Worm (Caenorhabditis elegans) whole organism, young adult: Measurements from ENCODE around the gene daf-36.

ENCODE experiments used
- B0336.3 ChIP-seq: fragments of 200-800 bp; sonication (Bioruptor generic); IDR thresholded peaks from 2 replicates; pipeline ENCODE4 v1.3.6; 2022; ENCODE audit warnings: missing genetic modification characterization, missing compliant biosample characterization
- C17E4.6 ChIP-seq: fragments of 200-800 bp; sonication (Bioruptor generic); IDR thresholded peaks from 2 replicates; pipeline ENCODE4 v1.3.6; 2022; ENCODE audit warnings: missing genetic modification reagents, missing genetic modification characterization, missing compliant biosample characterization
- F39B2.1 ChIP-seq: fragments of 200-800 bp; sonication (Bioruptor generic); IDR thresholded peaks from 2 replicates; pipeline ENCODE4 v1.3.6; 2022; ENCODE audit warnings: missing genetic modification reagents, missing genetic modification characterization, missing compliant biosample characterization
- F57C9.4 ChIP-seq: sonication (generic microtip); optimal IDR thresholded peaks from 2 replicates; lab custom pipeline; 2017; ENCODE audit warnings: mild to moderate bottlenecking, missing genetic modification characterization, missing compliant biosample characterization
- Y53G8AR.9 ChIP-seq: fragments of 200-800 bp; sonication (Bioruptor generic); conservative IDR thresholded peaks from 2 replicates; pipeline ENCODE4 v1.3.6; 2022; ENCODE audit warnings: missing genetic modification reagents, missing genetic modification characterization, missing compliant biosample characterization
- Y67H2A.10 ChIP-seq: fragments of 200-800 bp; sonication (Bioruptor generic); conservative IDR thresholded peaks from 2 replicates; pipeline ENCODE4 v1.3.6; 2022; ENCODE audit warnings: missing genetic modification reagents, missing genetic modification characterization, missing compliant biosample characterization
- akir-1 ChIP-seq: fragments of 200-800 bp; sonication (Bioruptor generic); optimal IDR thresholded peaks from 2 replicates; lab custom pipeline; 2018; ENCODE audit warnings: mild to moderate bottlenecking, missing genetic modification characterization, moderate library complexity, missing compliant biosample characterization
- aptf-2 ChIP-seq: fragments of 200-800 bp; sonication (Bioruptor generic); conservative IDR thresholded peaks from 2 replicates; pipeline ENCODE4 v1.3.6; 2022; ENCODE audit warnings: missing genetic modification reagents, missing genetic modification characterization, missing compliant biosample characterization
- attf-5 ChIP-seq: fragments of 200-800 bp; sonication (Bioruptor generic); optimal IDR thresholded peaks from 2 replicates; lab custom pipeline; 2018; ENCODE audit warnings: mild to moderate bottlenecking, missing genetic modification characterization, missing compliant biosample characterization
- cebp-2 ChIP-seq: fragments of 200-800 bp; sonication (Bioruptor generic); IDR thresholded peaks from 2 replicates; pipeline ENCODE4 v1.3.6; 2022; ENCODE audit warnings: missing genetic modification characterization, missing compliant biosample characterization
- ceh-100 ChIP-seq: fragments of 200-800 bp; sonication (Bioruptor generic); IDR thresholded peaks from 2 replicates; pipeline ENCODE4 v1.3.6; 2022; ENCODE audit warnings: missing genetic modification reagents, missing genetic modification characterization, missing compliant biosample characterization
- ceh-27 ChIP-seq: fragments of 200-800 bp; sonication (Bioruptor generic); optimal IDR thresholded peaks from 2 replicates; lab custom pipeline; 2018; ENCODE audit warnings: mild to moderate bottlenecking, missing genetic modification characterization, moderate library complexity, missing compliant biosample characterization
- chd-7 ChIP-seq: sonication (generic microtip); optimal IDR thresholded peaks from 2 replicates; lab custom pipeline; 2016; ENCODE audit warnings: mild to moderate bottlenecking, missing genetic modification characterization, moderate library complexity, missing compliant biosample characterization
- dpff-1 ChIP-seq: sonication (generic microtip); optimal IDR thresholded peaks from 2 replicates; lab custom pipeline; 2017; ENCODE audit warnings: mild to moderate bottlenecking, missing genetic modification characterization, missing compliant biosample characterization
- efl-1 ChIP-seq: fragments of 150-350 bp; optimal IDR thresholded peaks from 2 replicates; lab custom pipeline; 2014; ENCODE audit warnings: missing biosample characterization, missing genetic modification reagents, missing genetic modification characterization
- egl-18 ChIP-seq: fragments of 200-800 bp; sonication (Bioruptor generic); IDR thresholded peaks from 2 replicates; pipeline ENCODE4 v1.3.6; 2022; ENCODE audit warnings: missing genetic modification reagents, missing genetic modification characterization, missing compliant biosample characterization
- egl-44 ChIP-seq: fragments of 200-800 bp; sonication (Bioruptor generic); IDR thresholded peaks from 2 replicates; pipeline ENCODE4 v1.3.6; 2022; ENCODE audit warnings: missing genetic modification reagents, missing genetic modification characterization, missing compliant biosample characterization
- egrh-3 ChIP-seq: fragments of 200-800 bp; sonication (Bioruptor generic); IDR thresholded peaks from 2 replicates; pipeline ENCODE4 v1.3.6; 2022; ENCODE audit warnings: missing genetic modification reagents, missing genetic modification characterization, missing compliant biosample characterization
- ekl-4 ChIP-seq: fragments of 200-800 bp; sonication (Bioruptor generic); IDR thresholded peaks from 2 replicates; pipeline ENCODE4 v1.3.6; 2022; ENCODE audit warnings: missing genetic modification reagents, missing genetic modification characterization, missing compliant biosample characterization
- hlh-12 ChIP-seq: sonication (generic microtip); optimal IDR thresholded peaks from 2 replicates; lab custom pipeline; 2016; ENCODE audit warnings: missing genetic modification characterization, missing compliant biosample characterization
- lag-1 ChIP-seq: fragments of 200-800 bp; sonication (Bioruptor generic); IDR thresholded peaks from 2 replicates; pipeline ENCODE4 v1.3.6; 2022; ENCODE audit warnings: missing genetic modification reagents, missing genetic modification characterization, missing compliant biosample characterization
- let-526 ChIP-seq: fragments of 200-800 bp; sonication (Bioruptor generic); IDR thresholded peaks from 2 replicates; pipeline ENCODE4 v1.3.6; 2022; ENCODE audit warnings: missing genetic modification reagents, missing genetic modification characterization, missing compliant biosample characterization
- lin-26 ChIP-seq: fragments of 200-800 bp; sonication (Bioruptor generic); IDR thresholded peaks from 2 replicates; pipeline ENCODE4 v1.3.6; 2022; ENCODE audit warnings: missing genetic modification reagents, missing genetic modification characterization, missing compliant biosample characterization
- lin-54 ChIP-seq: fragments of 200-800 bp; sonication (Bioruptor generic); optimal IDR thresholded peaks from 2 replicates; lab custom pipeline; 2018; ENCODE audit warnings: mild to moderate bottlenecking, missing genetic modification characterization, missing compliant biosample characterization
- lir-1 ChIP-seq: fragments of 200-800 bp; sonication (Bioruptor generic); conservative IDR thresholded peaks from 2 replicates; pipeline ENCODE4 v1.3.6; 2022; ENCODE audit warnings: missing genetic modification reagents, missing genetic modification characterization, missing compliant biosample characterization
- lsl-1 ChIP-seq: fragments of 200-800 bp; sonication (Bioruptor generic); optimal IDR thresholded peaks from 2 replicates; lab custom pipeline; 2018; ENCODE audit warnings: mild to moderate bottlenecking, missing genetic modification characterization, moderate library complexity, missing compliant biosample characterization
- lsy-27 ChIP-seq: sonication (generic microtip); optimal IDR thresholded peaks from 2 replicates; lab custom pipeline; 2017; ENCODE audit warnings: missing genetic modification characterization, mild to moderate bottlenecking, missing compliant biosample characterization, antibody characterized with exemption, missing genotype, borderline replicate concordance; ENCODE audit not compliant: insufficient read depth
- mcd-1 ChIP-seq: fragments of 200-800 bp; sonication (Bioruptor generic); IDR thresholded peaks from 2 replicates; pipeline ENCODE4 v1.3.6; 2022; ENCODE audit warnings: missing genetic modification reagents, missing genetic modification characterization, missing compliant biosample characterization
- nfyb-1 ChIP-seq: fragments of 200-800 bp; sonication (Bioruptor generic); IDR thresholded peaks from 2 replicates; pipeline ENCODE4 v1.3.6; 2022; ENCODE audit warnings: missing genetic modification reagents, missing genetic modification characterization, missing compliant biosample characterization
- nhr-27 ChIP-seq: fragments of 200-800 bp; sonication (Bioruptor generic); optimal IDR thresholded peaks from 2 replicates; lab custom pipeline; 2018; ENCODE audit warnings: mild to moderate bottlenecking, missing genetic modification characterization, moderate library complexity, missing compliant biosample characterization
- pbrm-1 ChIP-seq: fragments of 200-800 bp; sonication (Bioruptor generic); IDR thresholded peaks from 2 replicates; pipeline ENCODE4 v1.3.6; 2022; ENCODE audit warnings: missing genetic modification reagents, missing genetic modification characterization, missing compliant biosample characterization
- pha-4 ChIP-seq: fragments of 150-350 bp; sonication (generic microtip); optimal IDR thresholded peaks from 2 replicates; lab custom pipeline; 2014; ENCODE audit warnings: missing biosample characterization, missing genetic modification reagents, missing genetic modification characterization
- sdz-38 ChIP-seq: sonication (generic microtip); optimal IDR thresholded peaks from 2 replicates; lab custom pipeline; 2016; ENCODE audit warnings: missing genotype, missing genetic modification characterization, missing compliant biosample characterization
- sea-2 ChIP-seq: fragments of 200-800 bp; sonication (Bioruptor generic); IDR thresholded peaks from 2 replicates; pipeline ENCODE4 v1.3.6; 2022; ENCODE audit warnings: missing genetic modification characterization, missing compliant biosample characterization
- snpc-1.1 ChIP-seq: sonication (generic microtip); optimal IDR thresholded peaks from 2 replicates; lab custom pipeline; 2017; ENCODE audit warnings: missing genetic modification characterization, mild to moderate bottlenecking, missing compliant biosample characterization, antibody characterized with exemption, moderate library complexity, missing genotype, missing genetic modification reagents; ENCODE audit not compliant: insufficient read depth
- somi-1 ChIP-seq: fragments of 200-800 bp; sonication (Bioruptor generic); optimal IDR thresholded peaks from 2 replicates; lab custom pipeline; 2018; ENCODE audit warnings: mild to moderate bottlenecking, missing genetic modification characterization, missing compliant biosample characterization
- tbp1 ChIP-seq: fragments of 200-800 bp; sonication (Bioruptor generic); optimal IDR thresholded peaks from 2 replicates; lab custom pipeline; 2018; ENCODE audit warnings: mild to moderate bottlenecking, missing genetic modification characterization, missing compliant biosample characterization
- tbx-9 ChIP-seq: sonication (generic microtip); optimal IDR thresholded peaks from 2 replicates; lab custom pipeline; 2016; ENCODE audit warnings: borderline replicate concordance, missing genetic modification characterization, inconsistent platforms, missing compliant biosample characterization
- unc-62 ChIP-seq: fragments of 150-350 bp; optimal IDR thresholded peaks from 2 replicates; lab custom pipeline; 2014; ENCODE audit warnings: missing biosample characterization, missing genetic modification reagents, missing genetic modification characterization
- ztf-26 ChIP-seq: sonication (generic microtip); optimal IDR thresholded peaks from 2 replicates; lab custom pipeline; 2017; ENCODE audit warnings: missing genetic modification characterization, missing compliant biosample characterization
- ztf-28 ChIP-seq: fragments of 200-800 bp; sonication (Bioruptor generic); IDR thresholded peaks from 2 replicates; pipeline ENCODE4 v1.3.6; 2022; ENCODE audit warnings: missing genetic modification reagents, missing genetic modification characterization, missing compliant biosample characterization

The daf-36 gene

ce11 chrV:10220605-10221004, 4.9 kb downstream of the daf-36 start, which contains the start of gene C12D8.13:
C12D8.13 (minus strand) TSS chrV:10220705.
- TF ChIP-seq lsy-27 (no peak), tbx-9 (tag; lab: Kevin White, UChicago) (no peak), efl-1 (no peak), dpff-1 (no peak), ceh-27 (GFP tag; lab: Kevin White, UChicago) (no peak), snpc-1.1 (tag; lab: Kevin White, UChicago) (no peak), egl-18 (GFP tag; lab: Robert Waterston, UW) (no peak), sdz-38 (no peak), hlh-12 (tag; lab: Kevin White, UChicago) (no peak), F39B2.1 (no peak), unc-62 (GFP tag; lab: Kevin White, UChicago) (no peak), pbrm-1 (no peak), akir-1 (GFP tag; lab: Kevin White, UChicago) (no peak)

- TF ChIP-seq ztf-28 (no peak), egrh-3 (GFP tag; lab: Robert Waterston, UW) (no peak), lir-1 (no peak), chd-7 (tag; lab: Kevin White, UChicago) (no peak)
Measured at ce11 chrV:10216724-10217123, 8.8 kb downstream of the daf-36 start, which contains the start of gene ZK856.14. ZK856.14 (plus strand) TSS chrV:10217024.

ce11 chrV:10212627-10213026, 12.9 kb downstream of the daf-36 start, which contains the start of gene hpo-40:
hpo-40 (plus strand) TSS chrV:10212927.
- TF ChIP-seq pha-4 (tag; lab: Kevin White, UChicago) (no peak), lsl-1 (GFP tag; lab: Kevin White, UChicago) (peak; percentile 34)

ce11 chrV:10212027-10212426, 13.5 kb downstream of the daf-36 start, which contains the start of gene zhit-3:
zhit-3 (minus strand) TSS chrV:10212127.
- TF ChIP-seq lin-54 (GFP tag; lab: Kevin White, UChicago) (no peak), B0336.3 (GFP tag; lab: Robert Waterston, UW) (no peak), let-526 (GFP tag; lab: Robert Waterston, UW) (no peak), lsy-27 (no peak), C17E4.6 (GFP tag; lab: Robert Waterston, UW) (no peak), ceh-27 (GFP tag; lab: Kevin White, UChicago) (no peak), attf-5 (GFP tag; lab: Kevin White, UChicago) (no peak), F57C9.4 (tag; lab: Kevin White, UChicago) (no peak), nfyb-1 (no peak), ztf-26 (no peak), lin-26 (GFP tag; lab: Robert Waterston, UW) (no peak), Y67H2A.10 (GFP tag; lab: Robert Waterston, UW) (no peak), egl-44 (GFP tag; lab: Robert Waterston, UW) (no peak), Y53G8AR.9 (GFP tag; lab: Robert Waterston, UW) (no peak), aptf-2 (GFP tag; lab: Robert Waterston, UW) (no peak)

- TF ChIP-seq sea-2 (GFP tag; lab: Robert Waterston, UW), result no peak
- no peak for TF ChIP-seq tbx-9 (tag; lab: Kevin White, UChicago)
- TF ChIP-seq ceh-100 (GFP tag; lab: Robert Waterston, UW), result no peak
- TF ChIP-seq lag-1 (GFP tag; lab: Robert Waterston, UW), result no peak
- no peak for TF ChIP-seq snpc-1.1 (tag; lab: Kevin White, UChicago)
- TF ChIP-seq somi-1, result no peak
- no peak for TF ChIP-seq ekl-4
- no peak for TF ChIP-seq F57C9.4 (tag; lab: Kevin White, UChicago)
- TF ChIP-seq lin-26 (GFP tag; lab: Robert Waterston, UW), result no peak
- TF ChIP-seq mcd-1 (GFP tag; lab: Robert Waterston, UW), result no peak
- no peak for TF ChIP-seq cebp-2 (GFP tag; lab: Robert Waterston, UW)
- no peak for TF ChIP-seq tbp1 (GFP tag; lab: Kevin White, UChicago)
- TF ChIP-seq nhr-27 (tag; lab: Kevin White, UChicago), result no peak
- TF ChIP-seq ceh-27 (GFP tag; lab: Kevin White, UChicago), result no peak
- TF ChIP-seq dpff-1, result no peak
- TF ChIP-seq, all 124 proteins: peak for 0
Measured at ce11 chrV:10210244-10210643, 15.3 kb downstream of the daf-36 start, which contains the start of gene tftc-3. tftc-3 (minus strand) TSS chrV:10210344.
